Fruit fly (Drosophila melanogaster): Measurements from ENCODE around the gene CCT4.

CCT4 gene

dm6 chr2L:12692343-12693079, at the start of gene CCT4, which contains the start of gene CG6153:
CCT4 (minus strand) TSS chr2L:12692934.
CG6153 (plus strand) TSS chr2L:12692993.
- no peak for TF ChIP-seq CTCF (optimal IDR thresholded peaks at IDR 0.05)
- no peak for TF ChIP-seq CG8478 (optimal IDR thresholded peaks at IDR 0.05)

- TF ChIP-seq CTCF (optimal IDR thresholded peaks at IDR 0.05) = no peak
- no peak for TF ChIP-seq CG8478 (optimal IDR thresholded peaks at IDR 0.05)
Measured at dm6 chr2L:12721794-12722315, 29.1 kb upstream of the CCT4 start, which contains the start of gene Pih1D1. Pih1D1 (minus strand) TSS chr2L:12721843.

- TF ChIP-seq CTCF (optimal IDR thresholded peaks at IDR 0.05) (no peak), CG8478 (optimal IDR thresholded peaks at IDR 0.05) (no peak)
Measured at dm6 chr2L:12720430-12721396, 28.0 kb upstream of the CCT4 start.

- TF ChIP-seq CTCF (optimal IDR thresholded peaks at IDR 0.05) = no peak
- no peak for TF ChIP-seq CG8478 (optimal IDR thresholded peaks at IDR 0.05)
Measured at dm6 chr2L:12719712-12720429, 27.1 kb upstream of the CCT4 start.

dm6 chr2L:12718437-12719376, 26.0 kb upstream of the CCT4 start, which contains the start of gene MRP:
MRP (plus strand) TSS chr2L:12719045.
- no peak for TF ChIP-seq CG8478 (optimal IDR thresholded peaks at IDR 0.05)
- no peak for TF ChIP-seq CTCF (optimal IDR thresholded peaks at IDR 0.05)

- TF ChIP-seq CG8478 (optimal IDR thresholded peaks at IDR 0.05) (no peak), CTCF (optimal IDR thresholded peaks at IDR 0.05) (no peak)
Measured at dm6 chr2L:12712852-12713251, 20.1 kb upstream of the CCT4 start, which contains the start of gene CG5787. CG5787 (minus strand) TSS chr2L:12712952.

dm6 chr2L:12712255-12712654, 19.5 kb upstream of the CCT4 start:
- TF ChIP-seq CTCF (optimal IDR thresholded peaks at IDR 0.05) = no peak
- no peak for TF ChIP-seq CG8478 (optimal IDR thresholded peaks at IDR 0.05)

dm6 chr2L:12708576-12708975, 15.8 kb upstream of the CCT4 start:
- TF ChIP-seq CG8478 (optimal IDR thresholded peaks at IDR 0.05) = no peak
- TF ChIP-seq CTCF (optimal IDR thresholded peaks at IDR 0.05) = no peak

dm6 chr2L:12707540-12707939, 14.8 kb upstream of the CCT4 start, which contains the start of the genes CG6180 and CG15484:
CG6180 (plus strand) TSS chr2L:12707661.
CG15484 (minus strand) TSS chr2L:12707711.
- no peak for TF ChIP-seq CG8478 (optimal IDR thresholded peaks at IDR 0.05)
- TF ChIP-seq CTCF (optimal IDR thresholded peaks at IDR 0.05) = no peak

dm6 chr2L:12705376-12705775, 12.6 kb upstream of the CCT4 start:
- TF ChIP-seq CG8478 (optimal IDR thresholded peaks at IDR 0.05) = no peak
- no peak for TF ChIP-seq CTCF (optimal IDR thresholded peaks at IDR 0.05)

- no peak for TF ChIP-seq CG8478 (optimal IDR thresholded peaks at IDR 0.05)
- peak in 1 of 2 experiments; percentile 15 for TF ChIP-seq CTCF (optimal IDR thresholded peaks at IDR 0.05)
Measured at dm6 chr2L:12704418-12704920, 11.7 kb upstream of the CCT4 start, which contains the start of the genes CG5776 and spict. CG5776 (minus strand) TSS chr2L:12704451. spict (plus strand) TSS chr2L:12704725.

- no peak for TF ChIP-seq CG8478 (optimal IDR thresholded peaks at IDR 0.05)
- no peak for TF ChIP-seq CTCF (optimal IDR thresholded peaks at IDR 0.05)
Measured at dm6 chr2L:12701498-12701897, 8.8 kb upstream of the CCT4 start.

dm6 chr2L:12700381-12700963, 7.7 kb upstream of the CCT4 start, which contains the start of gene CG17036:
CG17036 (minus strand) TSS chr2L:12700746.
- no peak for TF ChIP-seq CG8478 (optimal IDR thresholded peaks at IDR 0.05)
- TF ChIP-seq CTCF (optimal IDR thresholded peaks at IDR 0.05) = no peak

Data from S2 (cell line).